Fruit fly (Drosophila melanogaster): ENCODE measurements around the gene vls.

Gene vls

dm6 chr2L:20097105-20097631, 31.7 kb upstream of the vls start, which contains the start of the genes mRpS18B and Kua:
Gene mRpS18B (minus strand): TSS chr2L:20097253.
Gene Kua (plus strand): TSS chr2L:20097581.
- TF ChIP-seq Myc (optimal IDR thresholded peaks at IDR 0.05): no peak
- no peak for TF ChIP-seq OdsH (GFP tag; optimal IDR thresholded peaks at IDR 0.05)
- peak; percentile 42 for TF ChIP-seq h (GFP tag; optimal IDR thresholded peaks at IDR 0.05)
- TF ChIP-seq Dif (GFP tag; optimal IDR thresholded peaks at IDR 0.05; ENCODE audit: partially characterized antibody): no peak
- TF ChIP-seq brk (GFP tag; optimal IDR thresholded peaks at IDR 0.05): no peak
- peak; percentile 6 for TF ChIP-seq psq (GFP tag; optimal IDR thresholded peaks at IDR 0.05)
- TF ChIP-seq lola (GFP tag; optimal IDR thresholded peaks at IDR 0.05): no peak
- no peak for TF ChIP-seq pan (optimal IDR thresholded peaks at IDR 0.05)
- TF ChIP-seq Rel (GFP tag; optimal IDR thresholded peaks at IDR 0.05): no peak
- peak; percentile 91 for TF ChIP-seq Rel (tag; optimal IDR thresholded peaks at IDR 0.05)
- peak; percentile 19 for TF ChIP-seq rgr (GFP tag; optimal IDR thresholded peaks at IDR 0.05)
- TF ChIP-seq foxo (GFP tag; optimal IDR thresholded peaks at IDR 0.05): peak in 1 of 2 experiments; percentile 52
- no peak for TF ChIP-seq fru (GFP tag; optimal IDR thresholded peaks at IDR 0.05)
- TF ChIP-seq dl (GFP tag; optimal IDR thresholded peaks at IDR 0.05; ENCODE audit: insufficient read depth in 1 of 2, partially characterized antibody in 2 of 2): no peak
- no peak for TF ChIP-seq N (GFP tag; optimal IDR thresholded peaks at IDR 0.05)
- no peak for TF ChIP-seq br (GFP tag; optimal IDR thresholded peaks at IDR 0.05)
- TF ChIP-seq Sp1 (GFP tag; optimal IDR thresholded peaks at IDR 0.05): peak; percentile 16
- TF ChIP-seq HLH106 (tag; optimal IDR thresholded peaks at IDR 0.05): peak; percentile 63
- no peak for TF ChIP-seq Hr83 (GFP tag; optimal IDR thresholded peaks at IDR 0.05; ENCODE audit: poor library complexity, severe bottlenecking)
- no peak for TF ChIP-seq Dfd (GFP tag; optimal IDR thresholded peaks at IDR 0.05)
- TF ChIP-seq tai (GFP tag; optimal IDR thresholded peaks at IDR 0.05): no peak
- TF ChIP-seq Hnf4 (GFP tag; optimal IDR thresholded peaks at IDR 0.05): peak; percentile 37
- peak; percentile 46 for TF ChIP-seq woc (GFP tag; optimal IDR thresholded peaks at IDR 0.05)

- TF ChIP-seq dl (GFP tag; optimal IDR thresholded peaks at IDR 0.05; ENCODE audit: insufficient read depth in 1 of 2, partially characterized antibody in 2 of 2) (no peak), woc (GFP tag; optimal IDR thresholded peaks at IDR 0.05) (peak; percentile 88), dmrt93B (GFP tag; optimal IDR thresholded peaks at IDR 0.05) (peak; percentile 17), Myc (optimal IDR thresholded peaks at IDR 0.05) (peak; percentile 96), fru (GFP tag; optimal IDR thresholded peaks at IDR 0.05) (peak; percentile 37), lola (GFP tag; optimal IDR thresholded peaks at IDR 0.05) (no peak), Dif (GFP tag; optimal IDR thresholded peaks at IDR 0.05; ENCODE audit: partially characterized antibody) (no peak), ey (GFP tag; optimal IDR thresholded peaks at IDR 0.05) (peak; percentile 14), Rel (GFP tag; optimal IDR thresholded peaks at IDR 0.05) (no peak), Rel (tag; optimal IDR thresholded peaks at IDR 0.05) (peak; percentile 37), Sp1 (GFP tag; optimal IDR thresholded peaks at IDR 0.05) (peak; percentile 61), rgr (GFP tag; optimal IDR thresholded peaks at IDR 0.05) (peak; percentile 55), HLH106 (tag; optimal IDR thresholded peaks at IDR 0.05) (peak; percentile 61), tai (GFP tag; optimal IDR thresholded peaks at IDR 0.05) (no peak), brk (GFP tag; optimal IDR thresholded peaks at IDR 0.05) (no peak), Mio (GFP tag; optimal IDR thresholded peaks at IDR 0.05) (no peak), foxo (GFP tag; optimal IDR thresholded peaks at IDR 0.05) (peak in 1 of 2 experiments; percentile 63), Hnf4 (GFP tag; optimal IDR thresholded peaks at IDR 0.05) (peak; percentile 55), psq (GFP tag; optimal IDR thresholded peaks at IDR 0.05) (peak; percentile 7), Jra (GFP tag; optimal IDR thresholded peaks at IDR 0.05) (peak; percentile 35), CG9705 (GFP tag; optimal IDR thresholded peaks at IDR 0.05) (peak; percentile 18), GATAd (GFP tag; optimal IDR thresholded peaks at IDR 0.05) (no peak), h (GFP tag; optimal IDR thresholded peaks at IDR 0.05) (peak; percentile 56), br (GFP tag; optimal IDR thresholded peaks at IDR 0.05) (peak; percentile 16), N (GFP tag; optimal IDR thresholded peaks at IDR 0.05) (no peak), Vsx2 (GFP tag; optimal IDR thresholded peaks at IDR 0.05; ENCODE audit: partially characterized antibody) (no peak), pan (optimal IDR thresholded peaks at IDR 0.05) (no peak), OdsH (GFP tag; optimal IDR thresholded peaks at IDR 0.05) (peak; percentile 23), CG32264 (GFP tag; optimal IDR thresholded peaks at IDR 0.05) (no peak), sv (GFP tag; optimal IDR thresholded peaks at IDR 0.05) (peak; percentile 36)
These were observed 28.3 kb upstream of the vls start, which contains the start of the genes Taf13 and nesd for dm6 chr2L:20093794-20094193. Gene Taf13 (minus strand): TSS chr2L:20093849. Gene nesd (plus strand): TSS chr2L:20093972.

- peak; percentile 81 for TF ChIP-seq Hr83 (GFP tag; optimal IDR thresholded peaks at IDR 0.05; ENCODE audit: poor library complexity, severe bottlenecking)
- TF ChIP-seq Mio (GFP tag; optimal IDR thresholded peaks at IDR 0.05): peak; percentile 76
- peak; percentile 97 for TF ChIP-seq Hnf4 (GFP tag; optimal IDR thresholded peaks at IDR 0.05)
- no peak for TF ChIP-seq dl (GFP tag; optimal IDR thresholded peaks at IDR 0.05; ENCODE audit: insufficient read depth in 1 of 2, partially characterized antibody in 2 of 2)
- no peak for TF ChIP-seq lola (GFP tag; optimal IDR thresholded peaks at IDR 0.05)
- peak; percentile 98 for TF ChIP-seq ey (GFP tag; optimal IDR thresholded peaks at IDR 0.05)
- TF ChIP-seq usp (GFP tag; optimal IDR thresholded peaks at IDR 0.05): no peak
- TF ChIP-seq GATAd (GFP tag; optimal IDR thresholded peaks at IDR 0.05): no peak
- TF ChIP-seq Dfd (GFP tag; optimal IDR thresholded peaks at IDR 0.05): peak; percentile 96
- TF ChIP-seq fru (GFP tag; optimal IDR thresholded peaks at IDR 0.05): peak; percentile 98
- TF ChIP-seq woc (GFP tag; optimal IDR thresholded peaks at IDR 0.05): peak; percentile 98
- peak; percentile 97 for TF ChIP-seq CG9705 (GFP tag; optimal IDR thresholded peaks at IDR 0.05)
- peak; percentile 96 for TF ChIP-seq Jra (GFP tag; optimal IDR thresholded peaks at IDR 0.05)
- TF ChIP-seq brk (GFP tag; optimal IDR thresholded peaks at IDR 0.05): no peak
- TF ChIP-seq sage (GFP tag; optimal IDR thresholded peaks at IDR 0.05): peak; percentile 97
- no peak for TF ChIP-seq pan (optimal IDR thresholded peaks at IDR 0.05)
- TF ChIP-seq foxo (GFP tag; optimal IDR thresholded peaks at IDR 0.05): peak; percentile 89 to 99
- no peak for TF ChIP-seq Abd-B (GFP tag; optimal IDR thresholded peaks at IDR 0.05)
- peak; percentile 98 for TF ChIP-seq br (GFP tag; optimal IDR thresholded peaks at IDR 0.05)
- TF ChIP-seq Dif (GFP tag; optimal IDR thresholded peaks at IDR 0.05; ENCODE audit: partially characterized antibody): no peak
- peak; percentile 99 for TF ChIP-seq h (GFP tag; optimal IDR thresholded peaks at IDR 0.05)
- TF ChIP-seq jim (GFP tag; optimal IDR thresholded peaks at IDR 0.05): peak; percentile 63
- peak; percentile 95 for TF ChIP-seq psq (GFP tag; optimal IDR thresholded peaks at IDR 0.05)
- TF ChIP-seq dsf (GFP tag; optimal IDR thresholded peaks at IDR 0.05; ENCODE audit: borderline replicate concordance): peak; percentile 93
- TF ChIP-seq Hr78 (GFP tag; optimal IDR thresholded peaks at IDR 0.05): no peak
- TF ChIP-seq Rel (GFP tag; optimal IDR thresholded peaks at IDR 0.05): peak; percentile 92
- TF ChIP-seq Rel (tag; optimal IDR thresholded peaks at IDR 0.05): peak; percentile 90
- TF ChIP-seq dmrt93B (GFP tag; optimal IDR thresholded peaks at IDR 0.05): peak; percentile 98
- peak; percentile 98 for TF ChIP-seq sv (GFP tag; optimal IDR thresholded peaks at IDR 0.05)
These were observed 25.7 kb upstream of the vls start, which contains the start of the genes CG10747 and Pyroxd1 for dm6 chr2L:20091094-20091679. Gene CG10747 (minus strand): TSS chr2L:20091348. Gene Pyroxd1 (plus strand): TSS chr2L:20091435.

All from whole organism, wandering third instar larva.